Worm (Caenorhabditis elegans) whole organism, L2 larva: ENCODE results near the gene T03F6.4.
A peak's percentile ranks its signal among the peaks of the same experiment; 100 is the strongest.

ENCODE experiments used
- C34F6.9 ChIP-seq: fragments of 150-350 bp; optimal IDR thresholded peaks from 2 replicates; lab custom pipeline; 2014; ENCODE audit warnings: missing biosample characterization, missing genetic modification characterization
- F13H6.1 ChIP-seq: sonication (generic microtip); optimal IDR thresholded peaks from 2 replicates; lab custom pipeline; 2016; ENCODE audit warnings: missing genetic modification characterization, missing compliant biosample characterization
- ZK546.5 ChIP-seq: sonication (generic microtip); optimal IDR thresholded peaks from 2 replicates; lab custom pipeline; 2017; ENCODE audit warnings: missing biosample characterization, missing genetic modification characterization
- alr-1 ChIP-seq: fragments of 150-350 bp; optimal IDR thresholded peaks from 2 replicates; lab custom pipeline; 2014; ENCODE audit warnings: missing biosample characterization, missing genetic modification characterization
- ama-1 ChIP-seq: fragments of 150-350 bp; optimal IDR thresholded peaks from 2 replicates; lab custom pipeline; 2018; ENCODE audit warnings: inconsistent platforms
- ceh-16 ChIP-seq: fragments of 150-350 bp; optimal IDR thresholded peaks from 2 replicates; lab custom pipeline; 2014; ENCODE audit warnings: missing biosample characterization, missing genetic modification characterization
- ceh-82 ChIP-seq: fragments of 150-350 bp; optimal IDR thresholded peaks from 2 replicates; lab custom pipeline; 2014; ENCODE audit warnings: missing biosample characterization, missing genetic modification characterization
- crh-2 ChIP-seq: sonication (generic microtip); optimal IDR thresholded peaks from 2 replicates; lab custom pipeline; 2017; ENCODE audit warnings: missing biosample characterization, missing genetic modification characterization
- dmd-4 ChIP-seq: sonication (generic microtip); optimal IDR thresholded peaks from 2 replicates; lab custom pipeline; 2017; ENCODE audit warnings: missing biosample characterization, missing genetic modification characterization
- elt-3 ChIP-seq: sonication (generic microtip); optimal IDR thresholded peaks from 2 replicates; lab custom pipeline; 2017; ENCODE audit warnings: missing biosample characterization, missing genetic modification characterization
- fos-1 ChIP-seq: fragments of 150-350 bp; optimal IDR thresholded peaks from 2 replicates; lab custom pipeline; 2014; ENCODE audit warnings: missing biosample characterization, missing genetic modification characterization
- gmeb-1 ChIP-seq: fragments of 150-350 bp; optimal IDR thresholded peaks from 2 replicates; lab custom pipeline; 2014; ENCODE audit warnings: missing biosample characterization, missing genetic modification characterization
- lin-11 ChIP-seq: fragments of 150-350 bp; sonication (generic microtip); optimal IDR thresholded peaks from 2 replicates; lab custom pipeline; 2014; ENCODE audit warnings: missing biosample characterization, missing genetic modification characterization, inconsistent platforms, mixed read lengths
- lsy-2 ChIP-seq, 2 experiments: fragments of 150-350 bp in 1 of 2; sonication (generic microtip) in 1 of 2; optimal IDR thresholded peaks; 2 replicates each; lab custom pipeline; 2014 to 2017; ENCODE audit warnings: missing biosample characterization in 2 of 2, missing genetic modification characterization in 2 of 2
- mab-5 ChIP-seq: fragments of 150-350 bp; optimal IDR thresholded peaks from 2 replicates; lab custom pipeline; 2014; ENCODE audit warnings: missing biosample characterization, missing genetic modification characterization
- mbf-1 ChIP-seq: sonication (generic microtip); optimal IDR thresholded peaks from 2 replicates; lab custom pipeline; 2017; ENCODE audit warnings: missing biosample characterization, missing genetic modification characterization
- mdl-1 ChIP-seq, 2 experiments: fragments of 150-350 bp in 1 of 2; sonication (generic microtip) in 1 of 2; optimal IDR thresholded peaks; 2 replicates each; lab custom pipeline; 2017; ENCODE audit warnings: missing biosample characterization in 2 of 2, missing genetic modification characterization in 2 of 2
- nhr-10 ChIP-seq: sonication (generic microtip); optimal IDR thresholded peaks from 2 replicates; lab custom pipeline; 2017; ENCODE audit warnings: missing biosample characterization, missing genetic modification characterization
- nhr-11 ChIP-seq: fragments of 150-350 bp; optimal IDR thresholded peaks from 2 replicates; lab custom pipeline; 2014; ENCODE audit warnings: missing biosample characterization, missing genetic modification characterization
- nhr-12 ChIP-seq: fragments of 150-350 bp; optimal IDR thresholded peaks from 2 replicates; lab custom pipeline; 2014; ENCODE audit warnings: missing biosample characterization, missing genetic modification characterization
- nhr-129 ChIP-seq: fragments of 150-350 bp; optimal IDR thresholded peaks from 2 replicates; lab custom pipeline; 2014; ENCODE audit warnings: missing biosample characterization, missing genetic modification characterization
- nhr-237 ChIP-seq: fragments of 150-350 bp; optimal IDR thresholded peaks from 2 replicates; lab custom pipeline; 2014; ENCODE audit warnings: missing biosample characterization, missing genetic modification characterization
- peb-1 ChIP-seq: fragments of 150-350 bp; optimal IDR thresholded peaks from 2 replicates; lab custom pipeline; 2014; ENCODE audit warnings: missing biosample characterization, missing genetic modification characterization
- sem-4 ChIP-seq: fragments of 150-350 bp; optimal IDR thresholded peaks from 2 replicates; lab custom pipeline; 2014; ENCODE audit warnings: missing biosample characterization, missing genetic modification reagents, missing genetic modification characterization
- skn-1 ChIP-seq: sonication (generic microtip); optimal IDR thresholded peaks from 2 replicates; lab custom pipeline; 2017; ENCODE audit warnings: missing biosample characterization, missing genetic modification characterization
- sma-3 ChIP-seq: sonication (generic microtip); optimal IDR thresholded peaks from 2 replicates; lab custom pipeline; 2016; ENCODE audit warnings: missing genetic modification reagents, missing genetic modification characterization, missing compliant biosample characterization
- sma-9 ChIP-seq, 2 experiments: fragments of 150-350 bp in 1 of 2; sonication (generic microtip) in 1 of 2; optimal IDR thresholded peaks; 2 replicates each; lab custom pipeline; 2014 to 2016; ENCODE audit warnings: missing genetic modification characterization in 2 of 2, mild to moderate bottlenecking in 1 of 2, missing biosample characterization in 1 of 2, missing compliant biosample characterization in 1 of 2, missing genetic modification reagents in 1 of 2, moderate library complexity in 1 of 2
- snpc-4 ChIP-seq: fragments of 150-350 bp; optimal IDR thresholded peaks from 2 replicates; lab custom pipeline; 2014; ENCODE audit warnings: missing biosample characterization, missing genetic modification characterization
- unc-55 ChIP-seq: fragments of 150-350 bp; sonication (generic microtip); optimal IDR thresholded peaks from 3 replicates; lab custom pipeline; 2014; ENCODE audit warnings: missing biosample characterization, missing genetic modification reagents, missing genetic modification characterization
- zag-1 ChIP-seq: fragments of 150-350 bp; optimal IDR thresholded peaks from 2 replicates; lab custom pipeline; 2014; ENCODE audit warnings: missing biosample characterization, missing genetic modification characterization
- ztf-1 ChIP-seq: fragments of 200-800 bp; sonication (Bioruptor generic); conservative IDR thresholded peaks from 2 replicates; pipeline ENCODE4 v1.3.6; 2022; ENCODE audit warnings: missing genetic modification characterization, missing compliant biosample characterization
- ztf-11 ChIP-seq: sonication (generic microtip); optimal IDR thresholded peaks from 2 replicates; lab custom pipeline; 2017; ENCODE audit warnings: missing biosample characterization, missing genetic modification characterization
- ztf-4 ChIP-seq: fragments of 150-350 bp; optimal IDR thresholded peaks from 2 replicates; lab custom pipeline; 2014; ENCODE audit warnings: missing biosample characterization, missing genetic modification characterization

The T03F6.4 gene

DNA sequence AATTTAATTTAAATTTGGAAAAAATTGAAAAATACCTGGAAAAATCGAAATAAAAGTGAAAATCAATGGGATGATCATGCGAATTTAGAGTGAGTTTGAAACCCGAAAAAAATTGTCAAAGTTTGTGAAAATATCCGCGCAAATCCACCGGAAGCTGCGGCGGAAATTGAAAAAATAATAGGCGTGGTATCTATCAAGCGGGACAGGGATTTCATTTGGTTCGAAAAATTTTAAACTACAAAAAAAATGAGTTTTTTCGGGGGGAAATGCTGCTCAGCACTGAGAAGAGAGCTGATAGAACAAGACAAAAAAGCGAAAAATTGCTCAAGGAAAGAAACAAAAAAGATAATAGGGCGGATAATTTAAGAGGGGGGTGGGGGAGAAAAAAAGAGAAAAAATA lies 15.0 kb upstream of the T03F6.4 start, which contains the start of gene T03F6.9:
Gene T03F6.9 (minus strand): TSS at position 101 of the 400 bp plus-strand sequence.
- TF ChIP-seq nhr-12 (tag; lab: Kevin White, UChicago) (no peak), mab-5 (tag; lab: Kevin White, UChicago) (no peak), sem-4 (tag; lab: Kevin White, UChicago) (no peak), ceh-82 (no peak), mdl-1 (tag; optimal IDR thresholded peaks at IDR 0.05; lab: Kevin White, UChicago) (no peak), lin-11 (tag; lab: Kevin White, UChicago) (no peak), nhr-10 (no peak)

DNA sequence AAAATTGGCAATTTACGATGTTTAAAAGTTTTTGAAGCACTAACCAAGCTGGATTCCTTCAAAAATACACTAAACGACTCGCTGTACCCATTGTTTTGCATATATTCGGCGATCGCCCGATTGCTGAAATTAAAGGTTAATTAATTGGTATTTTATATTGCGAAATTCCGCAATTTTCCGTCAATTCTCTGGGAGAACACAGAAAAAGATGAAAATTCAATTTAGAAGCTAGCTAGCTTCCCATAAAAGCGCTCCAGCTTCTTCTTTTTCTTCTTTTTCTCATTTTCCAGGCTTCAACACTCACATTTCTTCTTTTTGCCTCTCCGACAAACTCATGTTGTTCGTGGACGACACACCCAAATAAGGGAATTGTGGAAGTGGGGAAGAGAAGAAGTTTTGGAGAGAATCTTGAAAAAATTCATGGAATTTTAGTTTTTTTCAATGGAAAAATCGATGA lies 9.6 kb upstream of the T03F6.4 start, which contains the start of gene lis-1:
Gene lis-1 (minus strand): TSS at position 407 of the 457 bp plus-strand sequence.
- TF ChIP-seq lsy-2 (tag; optimal IDR thresholded peaks at IDR 0.05; lab: Kevin White, UChicago) (peak in 1 of 2 experiments; percentile 46), lin-11 (tag; lab: Kevin White, UChicago) (no peak), mab-5 (tag; lab: Kevin White, UChicago) (no peak)
- TF ChIP-seq, all 48 proteins: peak for 1

DNA sequence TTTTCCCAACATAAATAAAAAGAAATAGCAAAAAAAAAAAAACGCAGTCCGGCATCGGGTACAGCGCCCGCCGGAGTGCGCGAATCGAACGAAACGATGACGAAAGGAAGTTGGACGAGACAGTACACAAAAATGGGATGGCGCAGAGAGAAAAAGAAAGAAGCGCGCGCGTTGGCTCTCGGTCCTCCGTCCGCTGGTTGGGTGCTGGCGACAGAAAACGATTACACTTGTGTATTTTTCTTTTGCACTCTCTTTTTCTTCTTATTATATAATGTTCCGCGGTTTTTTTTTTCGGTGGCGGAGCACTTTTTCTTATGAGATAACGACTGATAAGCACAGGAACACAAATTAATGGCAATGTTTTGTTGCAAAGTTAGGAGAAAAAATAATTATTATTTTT lies 8.7 kb upstream of the T03F6.4 start:
- TF ChIP-seq snpc-4 (tag; lab: Kevin White, UChicago) (no peak), zag-1 (tag; lab: Kevin White, UChicago) (peak; percentile 13), mdl-1 (tag; optimal IDR thresholded peaks at IDR 0.05; lab: Kevin White, UChicago) (peak in 1 of 2 experiments; percentile 19), nhr-129 (tag; lab: Kevin White, UChicago) (peak; percentile 24), elt-3 (no peak), sma-3 (GFP tag; lab: Kevin White, UChicago) (peak; percentile 32), unc-55 (peak; percentile 54), fos-1 (peak; percentile 86), lsy-2 (tag; optimal IDR thresholded peaks at IDR 0.05; lab: Kevin White, UChicago) (peak; percentile 8 to 67), skn-1 (no peak), mab-5 (tag; lab: Kevin White, UChicago) (no peak), nhr-12 (tag; lab: Kevin White, UChicago) (no peak), lin-11 (tag; lab: Kevin White, UChicago) (peak; percentile 36), C34F6.9 (tag; lab: Kevin White, UChicago) (peak; percentile 40), crh-2 (tag; lab: Kevin White, UChicago) (peak; percentile 52), ztf-4 (tag; lab: Kevin White, UChicago) (no peak), F13H6.1 (tag; lab: Kevin White, UChicago) (peak; percentile 77), gmeb-1 (peak; percentile 24)

DNA sequence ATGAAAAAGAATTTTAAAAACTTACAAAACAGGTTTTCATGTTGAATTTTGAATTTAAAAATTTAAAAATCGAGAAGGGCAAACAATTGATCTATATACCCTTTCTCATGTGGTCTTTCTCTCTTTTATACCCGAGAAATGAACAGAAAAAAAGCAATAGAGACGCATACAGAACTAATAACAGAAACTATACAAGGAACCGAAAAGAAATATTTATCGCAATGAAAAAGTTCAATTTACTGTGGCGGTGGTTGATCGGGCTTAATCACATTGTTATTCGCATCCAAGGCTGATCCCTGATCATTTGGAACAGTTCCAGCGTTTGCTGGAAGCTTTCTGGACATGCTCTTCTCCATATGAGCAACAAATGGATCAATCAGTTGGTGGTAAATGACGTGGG lies 7.7 kb upstream of the T03F6.4 start, which contains the start of gene T03F6.10:
Gene T03F6.10 (minus strand): TSS at position 101 of the 400 bp plus-strand sequence.
- no peak for TF ChIP-seq ceh-82
- no peak for TF ChIP-seq mbf-1 (tag; lab: Kevin White, UChicago)
- no peak for TF ChIP-seq ama-1 (lab: Kevin White, UChicago)
- no peak for TF ChIP-seq nhr-11 (tag; lab: Kevin White, UChicago)
- no peak for TF ChIP-seq dmd-4 (tag; lab: Kevin White, UChicago)
- no peak for TF ChIP-seq ztf-11 (tag; lab: Kevin White, UChicago)
- TF ChIP-seq F13H6.1 (tag; lab: Kevin White, UChicago), result no peak
- TF ChIP-seq sem-4 (tag; lab: Kevin White, UChicago), result no peak
- TF ChIP-seq peb-1 (tag; lab: Kevin White, UChicago), result no peak
- no peak for TF ChIP-seq sma-9 (GFP tag; optimal IDR thresholded peaks at IDR 0.05; lab: Kevin White, UChicago)
- TF ChIP-seq sma-9 (tag; optimal IDR thresholded peaks at IDR 0.05; lab: Kevin White, UChicago), result no peak
- no peak for TF ChIP-seq nhr-10
- TF ChIP-seq C34F6.9 (tag; lab: Kevin White, UChicago), result no peak
- TF ChIP-seq nhr-237 (tag; lab: Kevin White, UChicago), result no peak
- TF ChIP-seq ztf-1, result no peak
- no peak for TF ChIP-seq unc-55

DNA sequence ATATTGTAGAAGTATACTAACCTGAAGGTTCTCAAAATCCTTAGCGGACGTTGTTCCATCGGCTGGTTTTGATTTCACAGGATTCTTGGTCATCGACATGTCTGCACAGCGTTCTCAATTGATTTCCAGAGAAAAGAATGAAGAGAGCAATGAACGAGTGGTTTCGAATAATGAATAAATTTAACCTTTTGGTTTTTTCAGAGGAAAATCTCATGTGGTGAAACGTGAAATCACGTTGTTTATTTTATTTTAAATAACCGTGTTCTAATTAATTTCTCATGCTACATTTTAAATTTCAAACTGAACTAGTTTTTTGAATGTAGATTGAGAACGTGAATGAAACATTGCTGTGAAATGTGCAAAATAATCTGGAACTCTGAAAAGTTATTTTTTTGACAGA lies 5.8 kb upstream of the T03F6.4 start, which contains the start of gene T03F6.6:
Gene T03F6.6 (minus strand): TSS at position 101 of the 400 bp plus-strand sequence.
- TF ChIP-seq lsy-2 (tag; optimal IDR thresholded peaks at IDR 0.05; lab: Kevin White, UChicago) (no peak), ztf-1 (no peak), F13H6.1 (tag; lab: Kevin White, UChicago) (no peak), ceh-16 (tag; lab: Kevin White, UChicago) (no peak), unc-55 (no peak), C34F6.9 (tag; lab: Kevin White, UChicago) (no peak), alr-1 (tag; lab: Kevin White, UChicago) (no peak), ZK546.5 (tag; lab: Kevin White, UChicago) (no peak)
